Worm (Caenorhabditis elegans) whole organism, L4 larva: ENCODE data around the gene srt-13.

Experiments used
- Y5F2A.4 ChIP-seq: fragments of 200-800 bp; sonication (Bioruptor generic); optimal IDR thresholded peaks from 2 replicates; lab custom pipeline; 2018; ENCODE audit warnings: mild to moderate bottlenecking, missing genetic modification characterization, missing compliant biosample characterization
- ZK337.2 ChIP-seq: fragments of 200-800 bp; sonication (Bioruptor generic); IDR thresholded peaks from 2 replicates; pipeline ENCODE4 v1.3.6; 2022; ENCODE audit warnings: missing genetic modification reagents, missing genetic modification characterization, missing compliant biosample characterization
- aha-1 ChIP-seq: fragments of 150-350 bp; peaks from one replicate; lab custom pipeline; 2014; ENCODE audit warnings: missing biosample characterization, missing genetic modification characterization
- arid-1 ChIP-seq: fragments of 200-800 bp; sonication (Bioruptor generic); conservative IDR thresholded peaks from 2 replicates; pipeline ENCODE4 v1.3.6; 2022; ENCODE audit warnings: missing genetic modification reagents, missing genetic modification characterization, missing compliant biosample characterization
- fkh-10 ChIP-seq: fragments of 150-350 bp; optimal IDR thresholded peaks from 2 replicates; lab custom pipeline; 2014; ENCODE audit warnings: missing biosample characterization, missing genetic modification reagents, missing genetic modification characterization
- gei-8 ChIP-seq: fragments of 200-800 bp; sonication (Bioruptor generic); optimal IDR thresholded peaks from 2 replicates; lab custom pipeline; 2018; ENCODE audit warnings: mild to moderate bottlenecking, missing genetic modification characterization, missing compliant biosample characterization
- lin-39 ChIP-seq: fragments of 150-350 bp; optimal IDR thresholded peaks from 2 replicates; lab custom pipeline; 2014; ENCODE audit warnings: missing biosample characterization, missing genetic modification reagents, missing genetic modification characterization
- lsy-2 ChIP-seq, 2 experiments: fragments of 150-350 bp in 1 of 2; sonication (generic microtip) in 1 of 2; optimal IDR thresholded peaks; 2 replicates each; lab custom pipeline; 2014 to 2017; ENCODE audit warnings: missing biosample characterization in 2 of 2, missing genetic modification characterization in 2 of 2
- nhr-102 ChIP-seq: sonication (generic microtip); optimal IDR thresholded peaks from 2 replicates; lab custom pipeline; 2016; ENCODE audit warnings: mild to moderate bottlenecking, missing genetic modification characterization, moderate library complexity, missing compliant biosample characterization
- nhr-42 ChIP-seq: fragments of 200-800 bp; sonication (Bioruptor generic); IDR thresholded peaks from 2 replicates; pipeline ENCODE4 v1.3.6; 2022; ENCODE audit warnings: missing genetic modification characterization, missing compliant biosample characterization
- nhr-77 ChIP-seq: fragments of 150-350 bp; optimal IDR thresholded peaks from 2 replicates; lab custom pipeline; 2014; ENCODE audit warnings: missing biosample characterization, missing genetic modification characterization
- spr-1 ChIP-seq: sonication (generic microtip); optimal IDR thresholded peaks from 2 replicates; lab custom pipeline; 2016; ENCODE audit warnings: mild to moderate bottlenecking, missing genetic modification characterization, missing compliant biosample characterization

ce11 chrV:4260090-4260489 is 10.1 kb upstream of the srt-13 start, which contains the start of gene srt-3:
- TF ChIP-seq lin-39 (tag; lab: Kevin White, UChicago), result no peak
- no peak for TF ChIP-seq spr-1 (tag; lab: Kevin White, UChicago)
- TF ChIP-seq aha-1 (tag; lab: Kevin White, UChicago), result no peak
- TF ChIP-seq lsy-2 (tag; optimal IDR thresholded peaks at IDR 0.05; lab: Kevin White, UChicago), result no peak
- no peak for TF ChIP-seq Y5F2A.4 (GFP tag; lab: Kevin White, UChicago)
- TF ChIP-seq nhr-77, result no peak
- TF ChIP-seq nhr-102 (tag; lab: Kevin White, UChicago), result no peak
- no peak for TF ChIP-seq ZK337.2
- TF ChIP-seq nhr-42 (GFP tag; lab: Robert Waterston, UW), result no peak
- no peak for TF ChIP-seq arid-1 (GFP tag; lab: Robert Waterston, UW)
- no peak for TF ChIP-seq gei-8 (GFP tag; lab: Kevin White, UChicago)
- TF ChIP-seq fkh-10, result no peak
